Worm (Caenorhabditis elegans): ENCODE results near the gene mup-2.

Gene mup-2

ce11 chrX:6450839-6451491 is 40.9 kb upstream of the mup-2 start, which contains the start of the genes grl-6 and K10C2.6:
grl-6 (minus strand) TSS chrX:6450939.
K10C2.6 (plus strand) TSS chrX:6451441.
- TF ChIP-seq elt-1 (tag; optimal IDR thresholded peaks at IDR 0.05) (no peak), nhr-10 (tag; optimal IDR thresholded peaks at IDR 0.05) (no peak), crh-2 (tag; optimal IDR thresholded peaks at IDR 0.05) (no peak), ztf-4 (tag; optimal IDR thresholded peaks at IDR 0.05) (no peak), gmeb-1 (tag; optimal IDR thresholded peaks at IDR 0.05) (no peak), mdl-1 (tag; optimal IDR thresholded peaks at IDR 0.05) (no peak), alr-1 (tag; optimal IDR thresholded peaks at IDR 0.05) (no peak), ama-1 (optimal IDR thresholded peaks at IDR 0.05) (no peak), ztf-1 (GFP tag; conservative IDR thresholded peaks at IDR 0.05) (no peak), peb-1 (tag; optimal IDR thresholded peaks at IDR 0.05) (no peak), lin-13 (GFP tag; optimal IDR thresholded peaks at IDR 0.05) (no peak), nhr-237 (tag; optimal IDR thresholded peaks at IDR 0.05) (no peak)

- TF ChIP-seq gmeb-1 (tag; optimal IDR thresholded peaks at IDR 0.05) (peak; percentile 51), mab-5 (tag; optimal IDR thresholded peaks at IDR 0.05) (no peak), blmp-1 (tag; optimal IDR thresholded peaks at IDR 0.05; ENCODE audit: insufficient read depth) (peak; percentile 34), nhr-25 (tag; optimal IDR thresholded peaks at IDR 0.05) (peak; percentile 75), fos-1 (tag; optimal IDR thresholded peaks at IDR 0.05) (peak; percentile 43), mdl-1 (tag; optimal IDR thresholded peaks at IDR 0.05) (peak in 1 of 2 experiments; percentile 33), sma-9 (GFP tag; optimal IDR thresholded peaks at IDR 0.05) (peak; percentile 86), sma-9 (tag; optimal IDR thresholded peaks at IDR 0.05) (no peak), crh-2 (tag; optimal IDR thresholded peaks at IDR 0.05) (peak; percentile 51), skn-1 (tag; optimal IDR thresholded peaks at IDR 0.05) (no peak), nhr-129 (tag; optimal IDR thresholded peaks at IDR 0.05) (peak; percentile 60), ceh-16 (tag; optimal IDR thresholded peaks at IDR 0.05) (no peak), F13H6.1 (tag; optimal IDR thresholded peaks at IDR 0.05) (peak; percentile 32), sma-3 (GFP tag; optimal IDR thresholded peaks at IDR 0.05) (peak; percentile 89), elt-1 (tag; optimal IDR thresholded peaks at IDR 0.05) (no peak), nhr-21 (tag; optimal IDR thresholded peaks at IDR 0.05) (peak; percentile 58), ztf-4 (tag; optimal IDR thresholded peaks at IDR 0.05) (peak; percentile 38), Y55F3AM.14 (GFP tag; optimal IDR thresholded peaks at IDR 0.05) (peak; percentile 54), nhr-6 (tag; optimal IDR thresholded peaks at IDR 0.05) (peak; percentile 33), egl-27 (tag; optimal IDR thresholded peaks at IDR 0.05) (peak; percentile 56)
Observed at ce11 chrX:6448866-6449400, 38.9 kb upstream of the mup-2 start, which contains the start of gene fah-1. fah-1 (minus strand) TSS chrX:6448916.

ce11 chrX:6446564-6446963 is 36.5 kb upstream of the mup-2 start, which contains the start of gene asp-14:
asp-14 (minus strand) TSS chrX:6446664.
- no peak for TF ChIP-seq ceh-16 (tag; optimal IDR thresholded peaks at IDR 0.05)
- TF ChIP-seq fos-1 (tag; optimal IDR thresholded peaks at IDR 0.05) = peak; percentile 2

ce11 chrX:6445239-6445638 is 35.2 kb upstream of the mup-2 start:
- no peak for TF ChIP-seq aly-2 (tag; optimal IDR thresholded peaks at IDR 0.05)
- TF ChIP-seq mbf-1 (tag; optimal IDR thresholded peaks at IDR 0.05) = no peak
- no peak for TF ChIP-seq C34F6.9 (tag; optimal IDR thresholded peaks at IDR 0.05)
- no peak for TF ChIP-seq mdl-1 (tag; optimal IDR thresholded peaks at IDR 0.05)
- TF ChIP-seq mab-5 (tag; optimal IDR thresholded peaks at IDR 0.05) = no peak
- no peak for TF ChIP-seq dmd-4 (tag; optimal IDR thresholded peaks at IDR 0.05)
- TF ChIP-seq snpc-4 (tag; optimal IDR thresholded peaks at IDR 0.05) = no peak
- peak; percentile 46 for TF ChIP-seq fos-1 (tag; optimal IDR thresholded peaks at IDR 0.05)
- peak; percentile 97 for TF ChIP-seq skn-1 (tag; optimal IDR thresholded peaks at IDR 0.05)

- TF ChIP-seq crh-2 (tag; optimal IDR thresholded peaks at IDR 0.05) (no peak), ceh-16 (tag; optimal IDR thresholded peaks at IDR 0.05) (no peak), F13H6.1 (tag; optimal IDR thresholded peaks at IDR 0.05) (no peak), mab-5 (tag; optimal IDR thresholded peaks at IDR 0.05) (no peak), nhr-25 (tag; optimal IDR thresholded peaks at IDR 0.05) (no peak), nhr-77 (tag; optimal IDR thresholded peaks at IDR 0.05) (no peak), lin-39 (tag; optimal IDR thresholded peaks at IDR 0.05) (no peak), egl-27 (tag; optimal IDR thresholded peaks at IDR 0.05) (no peak), unc-39 (tag; optimal IDR thresholded peaks at IDR 0.05) (no peak), elt-3 (tag; optimal IDR thresholded peaks at IDR 0.05) (no peak), ama-1 (optimal IDR thresholded peaks at IDR 0.05) (no peak), nhr-11 (tag; optimal IDR thresholded peaks at IDR 0.05) (no peak), Y55F3AM.14 (GFP tag; optimal IDR thresholded peaks at IDR 0.05) (no peak), sma-9 (GFP tag; optimal IDR thresholded peaks at IDR 0.05) (no peak), sma-9 (tag; optimal IDR thresholded peaks at IDR 0.05) (no peak), dmd-4 (tag; optimal IDR thresholded peaks at IDR 0.05) (no peak), gmeb-1 (tag; optimal IDR thresholded peaks at IDR 0.05) (no peak)
Observed at ce11 chrX:6443373-6443772, 33.3 kb upstream of the mup-2 start, which contains the start of gene K10C2.7. K10C2.7 (minus strand) TSS chrX:6443473.
